Worm (Caenorhabditis elegans): Measurements from ENCODE around the gene oac-55.

oac-55 gene

DNA sequence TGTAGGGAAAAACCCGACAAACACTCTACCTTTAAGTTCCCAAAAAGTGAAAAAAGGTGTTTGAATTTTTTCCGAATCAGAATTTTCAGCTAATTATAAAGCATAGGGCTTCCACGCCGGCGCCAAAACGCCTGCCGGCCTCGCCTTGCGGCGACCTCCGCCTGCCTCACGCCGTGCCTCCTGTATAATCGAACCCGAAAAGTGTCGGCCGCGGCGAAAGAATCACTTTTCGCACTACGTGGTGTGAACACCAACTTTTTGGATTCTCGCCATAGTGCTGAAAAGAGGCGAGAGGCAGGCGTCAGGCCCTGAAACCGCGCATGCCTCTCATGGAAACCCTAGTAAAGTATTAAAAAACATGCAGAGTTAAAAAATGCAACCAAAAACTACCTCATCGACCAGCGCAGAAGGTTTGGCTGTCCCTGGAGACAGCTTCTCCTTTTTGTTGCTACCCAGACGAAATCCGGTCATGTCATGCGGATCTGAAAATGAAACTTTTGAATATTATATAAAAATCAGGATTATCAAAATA lies 45.4 kb upstream of the oac-55 start, which contains the start of gene nrsn-1:
Gene nrsn-1 (minus strand): TSS at position 482 of the 532 bp plus-strand sequence.
- TF ChIP-seq hlh-17 (GFP tag; optimal IDR thresholded peaks at IDR 0.05; ENCODE audit: borderline replicate concordance) (peak; percentile 2), dpl-1 (GFP tag; optimal IDR thresholded peaks at IDR 0.05) (no peak), hlh-4 (tag; optimal IDR thresholded peaks at IDR 0.05) (no peak)

DNA sequence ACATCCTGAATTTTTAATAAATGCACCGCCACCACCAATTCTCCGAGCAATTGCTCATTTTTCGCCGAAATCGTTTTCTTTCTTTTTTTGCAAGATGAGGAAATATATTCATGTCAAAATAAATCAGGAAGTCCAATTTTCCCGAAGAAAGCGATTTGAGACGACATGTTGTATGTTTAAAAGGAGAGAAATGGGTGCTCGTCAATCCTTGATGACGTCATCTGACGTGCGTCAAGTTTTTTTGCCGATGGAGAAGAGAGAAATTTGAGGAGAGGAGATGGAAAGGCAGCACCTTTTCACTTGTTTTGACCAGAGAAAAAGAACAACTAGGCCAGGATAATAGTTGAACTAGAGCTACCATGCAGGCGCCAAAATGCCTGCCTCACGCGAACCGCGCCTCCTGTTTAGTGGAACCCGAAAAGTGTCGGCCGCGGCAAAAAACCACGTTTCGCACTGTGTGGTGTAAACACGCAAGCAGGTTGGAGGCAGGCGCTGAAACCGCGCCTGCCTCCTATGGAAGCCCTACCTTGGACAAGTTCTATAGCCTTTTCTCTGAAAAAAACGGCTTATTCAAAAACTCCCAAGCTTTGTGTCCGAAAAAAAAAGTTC lies 44.6 kb upstream of the oac-55 start:
- no peak for TF ChIP-seq elt-3 (tag; optimal IDR thresholded peaks at IDR 0.05)
- TF ChIP-seq jun-1 (tag; optimal IDR thresholded peaks at IDR 0.05), result no peak
- no peak for TF ChIP-seq nhr-76 (tag; optimal IDR thresholded peaks at IDR 0.05)
- peak; percentile 19 for TF ChIP-seq mef-2 (tag; optimal IDR thresholded peaks at IDR 0.05)
- peak; percentile 96 for TF ChIP-seq fkh-10 (GFP tag; optimal IDR thresholded peaks at IDR 0.05)
- no peak for TF ChIP-seq alr-1 (tag; optimal IDR thresholded peaks at IDR 0.05; ENCODE audit: borderline replicate concordance)
- TF ChIP-seq ceh-82 (tag; optimal IDR thresholded peaks at IDR 0.05), result peak in 2 of 3 experiments; percentile 31 to 50
- peak; percentile 35 for TF ChIP-seq snu-23 (GFP tag; optimal IDR thresholded peaks at IDR 0.05)
- TF ChIP-seq pax-3 (tag; optimal IDR thresholded peaks at IDR 0.05), result no peak
- no peak for TF ChIP-seq unc-30 (tag; optimal IDR thresholded peaks at IDR 0.05)
- TF ChIP-seq dpl-1 (GFP tag; optimal IDR thresholded peaks at IDR 0.05), result peak in 1 of 3 experiments; percentile 16
- peak; percentile 65 for TF ChIP-seq unc-86 (tag; optimal IDR thresholded peaks at IDR 0.05)
- peak; percentile 33 for TF ChIP-seq ceh-8 (GFP tag; optimal IDR thresholded peaks at IDR 0.05)
- TF ChIP-seq lin-14 (GFP tag; optimal IDR thresholded peaks at IDR 0.05), result peak; percentile 92
- peak; percentile 15 for TF ChIP-seq xbp-1 (tag; optimal IDR thresholded peaks at IDR 0.05)
- TF ChIP-seq fkh-8 (tag; optimal IDR thresholded peaks at IDR 0.05), result peak; percentile 18
- TF ChIP-seq mep-1 (tag; optimal IDR thresholded peaks at IDR 0.05), result peak; percentile 24
- TF ChIP-seq unc-98 (GFP tag; IDR thresholded peaks at IDR 0.05), result no peak
- TF ChIP-seq egl-13 (tag; optimal IDR thresholded peaks at IDR 0.05), result peak; percentile 62
- no peak for TF ChIP-seq grh-1 (GFP tag; IDR thresholded peaks at IDR 0.05)
- peak in 1 of 2 experiments; percentile 31 for TF ChIP-seq lin-35 (GFP tag; optimal IDR thresholded peaks at IDR 0.05)
- TF ChIP-seq tbx-2 (tag; optimal IDR thresholded peaks at IDR 0.05), result peak; percentile 56
- peak in 1 of 2 experiments; percentile 38 for TF ChIP-seq efl-1 (optimal IDR thresholded peaks at IDR 0.05)
- TF ChIP-seq efl-1 (GFP tag; optimal IDR thresholded peaks at IDR 0.05 in 1 of 2), result peak in 1 of 2 experiments; percentile 90
- TF ChIP-seq nhr-90 (tag; optimal IDR thresholded peaks at IDR 0.05; ENCODE audit: poor library complexity), result no peak
- no peak for TF ChIP-seq nhr-11 (tag; optimal IDR thresholded peaks at IDR 0.05)
- TF ChIP-seq swsn-7 (tag; optimal IDR thresholded peaks at IDR 0.05), result peak; percentile 47
- peak; percentile 19 for TF ChIP-seq zag-1 (tag; optimal IDR thresholded peaks at IDR 0.05)
- TF ChIP-seq mdl-1 (tag; optimal IDR thresholded peaks at IDR 0.05), result no peak
- TF ChIP-seq sox-4 (tag; optimal IDR thresholded peaks at IDR 0.05), result no peak
- TF ChIP-seq nhr-47 (tag; optimal IDR thresholded peaks at IDR 0.05), result peak; percentile 66
- no peak for TF ChIP-seq mab-9 (GFP tag; IDR thresholded peaks at IDR 0.05)
- no peak for TF ChIP-seq hlh-4 (tag; optimal IDR thresholded peaks at IDR 0.05)
- TF ChIP-seq lsy-2 (tag; optimal IDR thresholded peaks at IDR 0.05), result peak in 1 of 2 experiments; percentile 61
- TF ChIP-seq nhr-71 (tag; optimal IDR thresholded peaks at IDR 0.05), result peak; percentile 65
- TF ChIP-seq ama-1 (optimal IDR thresholded peaks at IDR 0.05), result peak; percentile 32

DNA sequence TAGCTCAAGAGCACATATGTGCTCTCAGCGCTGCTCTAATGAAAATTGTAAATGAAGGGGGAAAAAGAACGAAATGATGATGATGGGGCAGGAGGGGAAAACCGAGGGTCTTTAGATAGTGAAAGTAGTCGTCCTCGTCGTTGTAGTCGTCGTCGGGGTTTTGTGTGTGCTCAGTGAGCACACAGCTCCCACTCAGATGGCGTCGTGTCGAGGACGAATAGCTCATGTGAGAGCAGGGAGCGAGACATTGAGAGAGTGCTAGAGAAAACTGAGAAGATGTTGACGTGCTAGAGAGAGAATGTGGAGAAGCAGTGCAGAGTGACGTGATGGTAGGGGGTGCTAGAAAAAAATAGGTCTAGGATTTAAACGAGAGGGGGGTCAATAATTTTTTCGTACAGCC lies 43.2 kb upstream of the oac-55 start:
- TF ChIP-seq unc-130 (tag; optimal IDR thresholded peaks at IDR 0.05), result no peak
- no peak for TF ChIP-seq nhr-77 (tag; optimal IDR thresholded peaks at IDR 0.05)
- TF ChIP-seq fos-1 (tag; optimal IDR thresholded peaks at IDR 0.05), result no peak
- 0 out of 2 replicates have a peak, but pooled peaks have one; percentile 11 for TF ChIP-seq isw-1 (GFP tag; IDR thresholded peaks at IDR 0.05)
- TF ChIP-seq nhr-85 (tag), result no peak
- TF ChIP-seq nhr-84 (tag; optimal IDR thresholded peaks at IDR 0.05), result no peak
- TF ChIP-seq skn-1 (tag; optimal IDR thresholded peaks at IDR 0.05), result peak; percentile 45
- TF ChIP-seq ceh-90 (tag; optimal IDR thresholded peaks at IDR 0.05), result no peak
- peak; percentile 19 to 58 for TF ChIP-seq lsy-2 (tag; optimal IDR thresholded peaks at IDR 0.05)
- peak; percentile 26 to 37 for TF ChIP-seq efl-1 (optimal IDR thresholded peaks at IDR 0.05)
- no peak for TF ChIP-seq efl-1 (GFP tag; optimal IDR thresholded peaks at IDR 0.05 in 1 of 2)
- no peak for TF ChIP-seq ztf-4 (tag; optimal IDR thresholded peaks at IDR 0.05)
- TF ChIP-seq F16B12.6 (tag; optimal IDR thresholded peaks at IDR 0.05), result no peak
- TF ChIP-seq sup-37 (GFP tag; optimal IDR thresholded peaks at IDR 0.05), result no peak
- no peak for TF ChIP-seq nhr-12 (tag; optimal IDR thresholded peaks at IDR 0.05)
- no peak for TF ChIP-seq hpl-2 (GFP tag; optimal IDR thresholded peaks at IDR 0.05)
- TF ChIP-seq nhr-28 (tag; optimal IDR thresholded peaks at IDR 0.05), result no peak
- no peak for TF ChIP-seq aly-2 (tag; optimal IDR thresholded peaks at IDR 0.05)
